Fruit fly (Drosophila melanogaster) whole organism, embryonic: ENCODE data around the gene Hip1.

Source experiments
- E2f2 ChIP-seq: fragments of 200-800 bp; sonication (Bioruptor generic); IDR thresholded peaks from 2 replicates; pipeline ENCODE4 v1.3.6; 2022; ENCODE audit warnings: missing biosample characterization, missing genetic modification characterization

Gene Hip1

dm6 chr3L:12720699-12721098 is 52.7 kb downstream of the Hip1 start (continued):
- TF ChIP-seq E2f2 (GFP tag; lab: Robert Waterston, UW), result no peak
